Worm (Caenorhabditis elegans) whole organism, early embryonic: ENCODE results near the gene alh-7.

Experiments
- F13C5.2 ChIP-seq: sonication (generic microtip); optimal IDR thresholded peaks from 2 replicates; lab custom pipeline; 2017; ENCODE audit warnings: mild to moderate bottlenecking, missing genetic modification characterization, inconsistent platforms, missing compliant biosample characterization
- ama-1 ChIP-seq: fragments of 150-350 bp; optimal IDR thresholded peaks from 2 replicates; lab custom pipeline; 2014
- ceh-36 ChIP-seq: sonication (generic microtip); optimal IDR thresholded peaks from 2 replicates; lab custom pipeline; 2016; ENCODE audit warnings: missing genetic modification characterization, inconsistent platforms, missing compliant biosample characterization
- ets-7 ChIP-seq: sonication (generic microtip); optimal IDR thresholded peaks from 2 replicates; lab custom pipeline; 2016; ENCODE audit warnings: missing genotype, missing genetic modification characterization, missing compliant biosample characterization
- flt-1 ChIP-seq: fragments of 200-800 bp; sonication (Bioruptor generic); IDR thresholded peaks from 2 replicates; pipeline ENCODE4 v1.3.6; 2022; ENCODE audit warnings: missing genetic modification characterization, missing compliant biosample characterization
- hmbx-1 ChIP-seq: sonication (generic microtip); optimal IDR thresholded peaks from 2 replicates; lab custom pipeline; 2016; ENCODE audit warnings: mild to moderate bottlenecking, missing genetic modification characterization, missing compliant biosample characterization
- hnd-1 ChIP-seq: sonication (generic microtip); optimal IDR thresholded peaks from 2 replicates; lab custom pipeline; 2016; ENCODE audit warnings: missing genetic modification characterization, missing compliant biosample characterization
- sea-1 ChIP-seq: fragments of 200-800 bp; sonication (Bioruptor generic); conservative IDR thresholded peaks from 2 replicates; pipeline ENCODE4 v1.3.6; 2022; ENCODE audit warnings: missing genetic modification characterization, missing compliant biosample characterization
- tbx-11 ChIP-seq: fragments of 200-800 bp; sonication (Bioruptor generic); IDR thresholded peaks from 2 replicates; pipeline ENCODE4 v1.3.6; 2022; ENCODE audit warnings: missing genetic modification characterization, missing compliant biosample characterization
- tbx-37 ChIP-seq: fragments of 200-800 bp; sonication (Bioruptor generic); conservative IDR thresholded peaks from 2 replicates; pipeline ENCODE4 v1.3.6; 2022; ENCODE audit warnings: missing genetic modification reagents, missing genetic modification characterization, missing compliant biosample characterization

ce11 chrII:13494762-13495161 lies 3.2 kb upstream of the alh-7 start:
- TF ChIP-seq hnd-1 (tag; lab: Kevin White, UChicago) (no peak), ceh-36 (no peak), flt-1 (no peak), tbx-11 (GFP tag; lab: Robert Waterston, UW) (no peak), ama-1 (lab: Kevin White, UChicago) (no peak), F13C5.2 (no peak), hmbx-1 (tag; lab: Kevin White, UChicago) (no peak), sea-1 (GFP tag; lab: Robert Waterston, UW) (no peak), tbx-37 (GFP tag; lab: Robert Waterston, UW) (no peak), ets-7 (tag; lab: Kevin White, UChicago) (no peak)
